Fruit fly (Drosophila melanogaster): ENCODE measurements around the gene MnM.

Gene MnM

DNA sequence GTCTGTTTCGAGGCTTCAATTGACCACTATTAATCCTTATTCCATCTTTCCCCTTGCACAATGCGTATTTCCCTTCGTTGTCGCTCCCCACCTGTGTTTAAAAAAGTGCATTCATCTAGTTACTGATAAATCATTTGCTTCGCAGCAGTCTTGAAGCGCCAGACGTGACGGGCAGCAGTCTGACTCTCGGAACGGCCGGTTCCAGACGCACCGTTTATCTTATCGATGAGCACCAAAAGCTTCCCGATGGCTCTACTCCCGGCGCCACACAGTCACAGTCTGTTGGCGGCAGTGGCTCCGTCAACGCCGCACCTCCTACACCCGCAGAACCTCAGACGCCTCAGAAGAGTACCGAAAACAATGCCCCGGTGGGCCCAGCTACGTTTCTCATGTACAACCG is 5.7 kb upstream of the MnM start, which contains the start of gene CG42494:
Gene CG42494 (plus strand): TSS at position 301 of the 400 bp plus-strand sequence.
- TF ChIP-seq Sox15 (GFP tag; optimal IDR thresholded peaks at IDR 0.05) (no peak), CG31627 (GFP tag; optimal IDR thresholded peaks at IDR 0.05) (no peak), esn (GFP tag; optimal IDR thresholded peaks at IDR 0.05) (no peak), net (GFP tag; optimal IDR thresholded peaks at IDR 0.05) (no peak), CG8319 (GFP tag; optimal IDR thresholded peaks at IDR 0.05) (no peak), CG1621 (tag; optimal IDR thresholded peaks at IDR 0.05) (no peak), CG8119 (GFP tag; IDR thresholded peaks at IDR 0.05) (no peak), CG3032 (tag; optimal IDR thresholded peaks at IDR 0.05) (no peak), svp (GFP tag) (no peak), lz (GFP tag; optimal IDR thresholded peaks at IDR 0.05) (no peak), CG6276 (GFP tag; optimal IDR thresholded peaks at IDR 0.05) (no peak), CG6792 (GFP tag; optimal IDR thresholded peaks at IDR 0.05) (no peak), Eip93F (GFP tag; optimal IDR thresholded peaks at IDR 0.05) (no peak), CG6163 (GFP tag; IDR thresholded peaks at IDR 0.05) (no peak)

DNA sequence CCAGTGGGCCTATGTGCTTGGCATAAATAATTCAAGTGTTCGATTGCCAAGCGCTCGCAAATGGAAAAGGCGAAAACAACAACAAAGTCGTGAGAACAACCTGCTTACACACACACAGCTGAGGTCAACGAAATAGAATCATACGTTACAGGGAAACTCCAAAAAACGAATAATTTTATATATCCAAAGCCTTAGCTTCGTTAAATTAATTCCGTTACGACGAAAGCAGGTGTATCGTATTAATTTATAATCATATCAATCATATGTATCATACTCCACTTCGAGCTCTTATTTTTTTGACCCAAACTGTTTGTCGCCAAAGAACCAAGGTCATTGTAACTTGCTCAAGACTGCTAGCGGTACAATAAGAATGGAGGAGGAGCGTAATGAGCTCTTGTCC is 1.1 kb upstream of the MnM start:
- TF ChIP-seq dsx (GFP tag; optimal IDR thresholded peaks at IDR 0.05; ENCODE audit: poor library complexity, severe bottlenecking) (peak; percentile 94), CG3032 (tag; optimal IDR thresholded peaks at IDR 0.05) (peak; percentile 91), net (GFP tag; optimal IDR thresholded peaks at IDR 0.05) (peak; percentile 87), CG15336 (GFP tag; IDR thresholded peaks at IDR 0.05) (peak; percentile 88), fd85E (GFP tag; optimal IDR thresholded peaks at IDR 0.05) (peak; percentile 67), CG1621 (tag; optimal IDR thresholded peaks at IDR 0.05) (peak; percentile 92), CG6163 (GFP tag; IDR thresholded peaks at IDR 0.05) (peak; percentile 96), CG10669 (GFP tag; optimal IDR thresholded peaks at IDR 0.05) (peak; percentile 93), Eip93F (GFP tag; optimal IDR thresholded peaks at IDR 0.05) (peak; percentile 86), achi (GFP tag; optimal IDR thresholded peaks at IDR 0.05) (no peak), CG8319 (GFP tag; optimal IDR thresholded peaks at IDR 0.05) (peak; percentile 85), lz (GFP tag; optimal IDR thresholded peaks at IDR 0.05) (peak; percentile 93), CG7368 (GFP tag; optimal IDR thresholded peaks at IDR 0.05) (peak; percentile 88), ss (GFP tag; optimal IDR thresholded peaks at IDR 0.05) (peak in 1 of 2 experiments; percentile 89), spab (GFP tag; optimal IDR thresholded peaks at IDR 0.05) (peak; percentile 92), Blimp-1 (GFP tag; optimal IDR thresholded peaks at IDR 0.05) (peak; percentile 76), Eip78C (GFP tag) (peak; percentile 98), Sox15 (GFP tag; optimal IDR thresholded peaks at IDR 0.05) (peak; percentile 77), CG11294 (GFP tag; IDR thresholded peaks at IDR 0.05) (peak; percentile 78), CG3919 (GFP tag; optimal IDR thresholded peaks at IDR 0.05) (peak; percentile 94), vri (GFP tag; optimal IDR thresholded peaks at IDR 0.05) (no peak), CG6276 (GFP tag; optimal IDR thresholded peaks at IDR 0.05) (no peak), Hr4 (GFP tag; optimal IDR thresholded peaks at IDR 0.05) (peak; percentile 75), acj6 (GFP tag; optimal IDR thresholded peaks at IDR 0.05) (peak; percentile 89), CG6808 (GFP tag; optimal IDR thresholded peaks at IDR 0.05) (peak; percentile 91), CG6854 (GFP tag; optimal IDR thresholded peaks at IDR 0.05) (peak; percentile 89), salr (GFP tag; optimal IDR thresholded peaks at IDR 0.05) (peak in 1 of 2 experiments; percentile 84), Eip75B (GFP tag; optimal IDR thresholded peaks at IDR 0.05) (peak; percentile 96), Gug (GFP tag; IDR thresholded peaks at IDR 0.05) (peak; percentile 86), Hr39 (GFP tag; optimal IDR thresholded peaks at IDR 0.05) (peak; percentile 95), Sox14 (GFP tag; optimal IDR thresholded peaks at IDR 0.05) (peak; percentile 93), fkh (GFP tag; optimal IDR thresholded peaks at IDR 0.05) (no peak), svp (GFP tag) (no peak), esn (GFP tag; optimal IDR thresholded peaks at IDR 0.05) (peak; percentile 94), Met (GFP tag; optimal IDR thresholded peaks at IDR 0.05) (peak; percentile 93), cyc (GFP tag; optimal IDR thresholded peaks at IDR 0.05) (peak; percentile 93), Hr38 (GFP tag; optimal IDR thresholded peaks at IDR 0.05) (no peak), OdsH (GFP tag; optimal IDR thresholded peaks at IDR 0.05) (no peak), CG32006 (GFP tag; optimal IDR thresholded peaks at IDR 0.05) (peak; percentile 85), CG9139 (GFP tag; optimal IDR thresholded peaks at IDR 0.05) (peak; percentile 86), Ets96B (tag; optimal IDR thresholded peaks at IDR 0.05) (peak; percentile 95), CG34406 (GFP tag; optimal IDR thresholded peaks at IDR 0.05) (peak; percentile 89), Smox (GFP tag; optimal IDR thresholded peaks at IDR 0.05) (no peak), dac (GFP tag; optimal IDR thresholded peaks at IDR 0.05) (peak; percentile 35), CG10631 (GFP tag; optimal IDR thresholded peaks at IDR 0.05) (no peak), eg (GFP tag; IDR thresholded peaks at IDR 0.05) (peak; percentile 95)

Data from whole organism, prepupa.